Worm (Caenorhabditis elegans): ENCODE data around the gene B0554.4.

DNA sequence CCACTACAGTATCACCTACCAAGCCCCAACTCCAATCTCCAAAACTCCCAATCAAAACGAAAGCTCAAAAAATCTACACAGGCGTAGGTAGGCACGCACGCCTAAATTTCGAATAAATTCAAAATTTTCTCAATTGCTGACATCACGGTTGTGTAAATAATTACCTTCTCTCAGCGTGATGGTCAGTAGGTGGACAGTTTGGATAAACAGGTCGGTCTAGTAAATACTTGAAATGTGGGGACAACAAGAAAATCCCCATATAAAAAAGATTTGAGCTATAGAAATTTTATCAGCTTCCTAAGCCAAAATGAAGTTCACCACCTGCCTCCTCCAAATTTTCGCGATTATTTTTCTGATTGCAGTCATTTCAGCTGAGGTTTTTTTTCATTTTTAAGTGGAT lies 9.2 kb downstream of the B0554.4 start, which contains the start of gene B0554.1:
- no peak for TF ChIP-seq nfya-2 (GFP tag; IDR thresholded peaks at IDR 0.05)
- no peak for TF ChIP-seq madf-6 (GFP tag; IDR thresholded peaks at IDR 0.05)
- TF ChIP-seq let-607 (tag; optimal IDR thresholded peaks at IDR 0.05): no peak
- TF ChIP-seq B0035.1 (tag; optimal IDR thresholded peaks at IDR 0.05): no peak
- TF ChIP-seq hlh-12 (tag; optimal IDR thresholded peaks at IDR 0.05): no peak
- TF ChIP-seq rcor-1 (GFP tag; IDR thresholded peaks at IDR 0.05): no peak
- TF ChIP-seq bed-2 (GFP tag; IDR thresholded peaks at IDR 0.05): no peak
- TF ChIP-seq ceh-100 (GFP tag; IDR thresholded peaks at IDR 0.05): no peak
- TF ChIP-seq repo-1 (tag; optimal IDR thresholded peaks at IDR 0.05): no peak
- TF ChIP-seq madf-10 (tag; optimal IDR thresholded peaks at IDR 0.05): no peak
- TF ChIP-seq mel-28 (tag; optimal IDR thresholded peaks at IDR 0.05; ENCODE audit: borderline replicate concordance): no peak
